Worm (Caenorhabditis elegans) whole organism, L3 larva: Measurements from ENCODE around the gene C34C12.9.

ENCODE experiments used
- aly-2 ChIP-seq: fragments of 150-350 bp; optimal IDR thresholded peaks from 2 replicates; lab custom pipeline; 2014; ENCODE audit warnings: missing biosample characterization, missing genetic modification characterization
- ceh-16 ChIP-seq: sonication (generic microtip); optimal IDR thresholded peaks from 2 replicates; lab custom pipeline; 2017; ENCODE audit warnings: missing biosample characterization, missing genetic modification characterization
- ceh-28 ChIP-seq: fragments of 150-350 bp; optimal IDR thresholded peaks from 2 replicates; lab custom pipeline; 2014; ENCODE audit warnings: missing biosample characterization, missing genetic modification reagents, missing genetic modification characterization
- ceh-82 ChIP-seq: fragments of 150-350 bp; optimal IDR thresholded peaks from 2 replicates; lab custom pipeline; 2014; ENCODE audit warnings: missing biosample characterization, missing genetic modification characterization
- ceh-9 ChIP-seq: sonication (generic microtip); optimal IDR thresholded peaks from 2 replicates; lab custom pipeline; 2018; ENCODE audit warnings: missing biosample characterization, missing genetic modification characterization
- daf-12 ChIP-seq: fragments of 150-350 bp; optimal IDR thresholded peaks from 2 replicates; lab custom pipeline; 2014; ENCODE audit warnings: missing biosample characterization, missing genetic modification reagents, missing genetic modification characterization
- egl-27 ChIP-seq: sonication (generic microtip); optimal IDR thresholded peaks from 4 replicates; lab custom pipeline; 2017; ENCODE audit warnings: missing biosample characterization, missing genetic modification reagents, missing genetic modification characterization
- egl-5 ChIP-seq: fragments of 150-350 bp; optimal IDR thresholded peaks from 2 replicates; lab custom pipeline; 2017; ENCODE audit warnings: missing biosample characterization, missing genetic modification reagents, missing genetic modification characterization, inconsistent platforms
- elt-1 ChIP-seq: fragments of 150-350 bp; optimal IDR thresholded peaks from 2 replicates; lab custom pipeline; 2014; ENCODE audit warnings: missing biosample characterization, missing genetic modification characterization
- elt-2 ChIP-seq: sonication (generic microtip); optimal IDR thresholded peaks from 2 replicates; lab custom pipeline; 2016; ENCODE audit warnings: missing genetic modification reagents, mild to moderate bottlenecking, missing genetic modification characterization, missing compliant biosample characterization
- elt-3 ChIP-seq, 3 experiments: fragments of 150-350 bp in 1 of 3; sonication (generic microtip) in 2 of 3; optimal IDR thresholded peaks; 2 replicates in 2 of 3; 4 replicates in 1 of 3; lab custom pipeline; 2014 to 2017; ENCODE audit warnings: missing biosample characterization in 3 of 3, missing genetic modification characterization in 3 of 3
- fkh-2 ChIP-seq: fragments of 150-350 bp; optimal IDR thresholded peaks from 2 replicates; lab custom pipeline; 2014; ENCODE audit warnings: missing biosample characterization, missing genetic modification reagents, missing genetic modification characterization
- fos-1 ChIP-seq: fragments of 150-350 bp; optimal IDR thresholded peaks from 2 replicates; lab custom pipeline; 2014; ENCODE audit warnings: missing biosample characterization, missing genetic modification characterization
- hmg-11 ChIP-seq: sonication (generic microtip); optimal IDR thresholded peaks from 2 replicates; lab custom pipeline; 2016; ENCODE audit warnings: missing genetic modification characterization, missing compliant biosample characterization
- jun-1 ChIP-seq: fragments of 150-350 bp; optimal IDR thresholded peaks from 2 replicates; lab custom pipeline; 2014; ENCODE audit warnings: missing biosample characterization, missing genetic modification reagents, missing genetic modification characterization
- lin-39 ChIP-seq: fragments of 150-350 bp; optimal IDR thresholded peaks from 2 replicates; lab custom pipeline; 2018; ENCODE audit warnings: missing biosample characterization, missing genetic modification reagents, missing genetic modification characterization
- lsy-12 ChIP-seq: sonication (generic microtip); optimal IDR thresholded peaks from 2 replicates; lab custom pipeline; 2016; ENCODE audit warnings: mild to moderate bottlenecking, missing genetic modification characterization, missing compliant biosample characterization
- mml-1 ChIP-seq: fragments of 150-350 bp; sonication (generic microtip); optimal IDR thresholded peaks from 3 replicates; lab custom pipeline; 2014; ENCODE audit warnings: missing biosample characterization, missing genetic modification characterization
- nhr-11 ChIP-seq: fragments of 150-350 bp; optimal IDR thresholded peaks from 2 replicates; lab custom pipeline; 2014; ENCODE audit warnings: missing biosample characterization, missing genetic modification characterization
- nhr-237 ChIP-seq: fragments of 150-350 bp; optimal IDR thresholded peaks from 2 replicates; lab custom pipeline; 2014; ENCODE audit warnings: missing biosample characterization, missing genetic modification characterization
- nhr-25 ChIP-seq: sonication (generic microtip); optimal IDR thresholded peaks from 2 replicates; lab custom pipeline; 2017; ENCODE audit warnings: missing biosample characterization, missing genetic modification characterization
- nhr-28 ChIP-seq: fragments of 150-350 bp; optimal IDR thresholded peaks from 2 replicates; lab custom pipeline; 2014; ENCODE audit warnings: missing biosample characterization, missing genetic modification characterization
- nhr-43 ChIP-seq: sonication (generic microtip); optimal IDR thresholded peaks from 2 replicates; lab custom pipeline; 2016; ENCODE audit warnings: mild to moderate bottlenecking, missing genetic modification characterization, missing compliant biosample characterization; ENCODE audit not compliant: poor library complexity, severe bottlenecking
- nhr-76 ChIP-seq: fragments of 150-350 bp; sonication (generic microtip); optimal IDR thresholded peaks from 5 replicates; lab custom pipeline; 2014; ENCODE audit warnings: missing biosample characterization, missing genetic modification characterization
- nhr-77 ChIP-seq: fragments of 150-350 bp; optimal IDR thresholded peaks from 2 replicates; lab custom pipeline; 2014; ENCODE audit warnings: missing biosample characterization, missing genetic modification characterization
- pha-4 ChIP-seq: fragments of 150-350 bp; optimal IDR thresholded peaks from 2 replicates; lab custom pipeline; 2014; ENCODE audit warnings: missing biosample characterization, missing genetic modification reagents, missing genetic modification characterization
- pqm-1 ChIP-seq: fragments of 150-350 bp; optimal IDR thresholded peaks from 2 replicates; lab custom pipeline; 2017; ENCODE audit warnings: missing biosample characterization, missing genetic modification characterization, inconsistent platforms
- snpc-4 ChIP-seq: fragments of 150-350 bp; optimal IDR thresholded peaks from 2 replicates; lab custom pipeline; 2014; ENCODE audit warnings: missing biosample characterization, missing genetic modification characterization
- tbx-2 ChIP-seq: sonication (generic microtip); optimal IDR thresholded peaks from 2 replicates; lab custom pipeline; 2016; ENCODE audit warnings: mild to moderate bottlenecking, missing genetic modification characterization, missing compliant biosample characterization
- unc-39 ChIP-seq: sonication (generic microtip); optimal IDR thresholded peaks from 4 replicates; lab custom pipeline; 2017; ENCODE audit warnings: missing biosample characterization, missing genetic modification characterization
- unc-62 ChIP-seq: fragments of 150-350 bp; sonication (generic microtip); optimal IDR thresholded peaks from 4 replicates; lab custom pipeline; 2014; ENCODE audit warnings: missing biosample characterization, missing genetic modification reagents, missing genetic modification characterization
- zag-1 ChIP-seq: fragments of 150-350 bp; optimal IDR thresholded peaks from 2 replicates; lab custom pipeline; 2014; ENCODE audit warnings: missing biosample characterization, missing genetic modification characterization
- ztf-11 ChIP-seq: fragments of 150-350 bp; optimal IDR thresholded peaks from 2 replicates; lab custom pipeline; 2014; ENCODE audit warnings: missing biosample characterization, missing genetic modification characterization
- ztf-4 ChIP-seq: fragments of 150-350 bp; optimal IDR thresholded peaks from 2 replicates; lab custom pipeline; 2014; ENCODE audit warnings: missing biosample characterization, missing genetic modification characterization

C34C12.9 gene

ce11 chrIII:3475497-3475896 is at the start of gene C34C12.9:
TSS of gene C34C12.9 (minus strand) at chrIII:3475512.
- TF ChIP-seq nhr-43 (tag; lab: Kevin White, UChicago) (no peak), snpc-4 (tag; lab: Kevin White, UChicago) (no peak), ceh-28 (no peak), ceh-16 (tag; lab: Kevin White, UChicago) (no peak), pqm-1 (tag; lab: Kevin White, UChicago) (no peak), mml-1 (tag; lab: Kevin White, UChicago) (no peak), elt-2 (tag; lab: Kevin White, UChicago) (peak; percentile 48), fkh-2 (tag; lab: Kevin White, UChicago) (no peak)

ce11 chrIII:3523363-3523762 is 48.1 kb upstream of the C34C12.9 start:
- TF ChIP-seq ceh-9 (tag; lab: Kevin White, UChicago): no peak
- no peak for TF ChIP-seq aly-2 (tag; lab: Kevin White, UChicago)
- no peak for TF ChIP-seq nhr-25
- no peak for TF ChIP-seq lin-39 (tag; lab: Kevin White, UChicago)
- TF ChIP-seq fos-1 (tag; lab: Kevin White, UChicago): no peak
- no peak for TF ChIP-seq ceh-82 (tag; lab: Kevin White, UChicago)
- no peak for TF ChIP-seq lsy-12 (tag; lab: Kevin White, UChicago)
- TF ChIP-seq egl-5 (tag; lab: Kevin White, UChicago): no peak
- TF ChIP-seq unc-39 (tag; lab: Kevin White, UChicago): no peak
- TF ChIP-seq nhr-77: no peak
- no peak for TF ChIP-seq pqm-1 (tag; lab: Kevin White, UChicago)
- no peak for TF ChIP-seq ztf-4 (tag; lab: Kevin White, UChicago)
- TF ChIP-seq nhr-28 (tag; lab: Kevin White, UChicago): no peak
- no peak for TF ChIP-seq pha-4 (tag; lab: Kevin White, UChicago)
- TF ChIP-seq elt-3 (tag; optimal IDR thresholded peaks at IDR 0.05; lab: Kevin White, UChicago): no peak
- no peak for TF ChIP-seq snpc-4 (tag; lab: Kevin White, UChicago)
- TF ChIP-seq elt-1 (tag; lab: Kevin White, UChicago): no peak

ce11 chrIII:3520417-3520816 is 45.1 kb upstream of the C34C12.9 start:
- TF ChIP-seq pha-4 (tag; lab: Kevin White, UChicago): peak; percentile 51
- peak; percentile 87 for TF ChIP-seq elt-2 (tag; lab: Kevin White, UChicago)
- peak; percentile 95 for TF ChIP-seq pqm-1 (tag; lab: Kevin White, UChicago)
- peak; percentile 7 for TF ChIP-seq jun-1
- TF ChIP-seq lsy-12 (tag; lab: Kevin White, UChicago): no peak
- TF ChIP-seq zag-1 (tag; lab: Kevin White, UChicago): no peak

ce11 chrIII:3519505-3519904 is 44.2 kb upstream of the C34C12.9 start, which contains the start of gene hmit-1.3:
TSS of gene hmit-1.3 (minus strand) at chrIII:3519607.
- TF ChIP-seq pqm-1 (tag; lab: Kevin White, UChicago): peak; percentile 58
- no peak for TF ChIP-seq ztf-11 (tag; lab: Kevin White, UChicago)
- TF ChIP-seq elt-2 (tag; lab: Kevin White, UChicago): peak; percentile 58
- TF ChIP-seq pha-4 (tag; lab: Kevin White, UChicago): peak; percentile 13

ce11 chrIII:3511808-3512207 is 36.5 kb upstream of the C34C12.9 start:
- TF ChIP-seq unc-39 (tag; lab: Kevin White, UChicago) (no peak), aly-2 (tag; lab: Kevin White, UChicago) (no peak), nhr-11 (no peak), ceh-82 (tag; lab: Kevin White, UChicago) (no peak), hmg-11 (tag; lab: Kevin White, UChicago) (no peak), elt-3 (tag; optimal IDR thresholded peaks at IDR 0.05; lab: Kevin White, UChicago) (no peak), nhr-76 (tag; lab: Kevin White, UChicago) (no peak), egl-5 (tag; lab: Kevin White, UChicago) (no peak), daf-12 (no peak), egl-27 (no peak), nhr-237 (tag; lab: Kevin White, UChicago) (no peak), tbx-2 (tag; lab: Kevin White, UChicago) (no peak), elt-2 (tag; lab: Kevin White, UChicago) (no peak), fkh-2 (tag; lab: Kevin White, UChicago) (no peak), unc-62 (GFP tag; lab: Kevin White, UChicago) (no peak), ceh-9 (tag; lab: Kevin White, UChicago) (no peak), zag-1 (tag; lab: Kevin White, UChicago) (no peak), lin-39 (tag; lab: Kevin White, UChicago) (no peak)
